Worm (Caenorhabditis elegans): ENCODE measurements around the gene srz-70.

DNA sequence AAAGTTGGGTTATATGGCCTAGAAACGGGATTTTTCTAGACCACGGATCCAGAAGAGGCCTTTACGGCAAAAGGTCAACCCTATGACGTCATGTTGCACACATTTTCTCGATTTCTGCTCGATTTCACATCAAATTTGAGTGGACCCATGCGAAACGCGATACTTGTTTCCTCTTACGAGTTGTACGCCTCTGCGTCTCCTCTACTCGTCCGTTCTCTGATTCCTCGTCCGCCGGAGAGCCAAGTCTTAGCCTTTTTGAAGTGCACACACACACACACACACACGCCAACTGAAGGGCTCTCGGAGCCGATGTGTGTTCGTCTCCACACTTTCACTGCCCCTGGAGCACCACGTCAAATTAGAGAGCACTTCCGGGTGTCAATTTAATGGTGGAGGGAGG is 42.1 kb upstream of the srz-70 start:
- TF ChIP-seq flt-1 (GFP tag; IDR thresholded peaks at IDR 0.05) (0 out of 2 replicates have a peak, but pooled peaks have one; percentile 49), ztf-29 (GFP tag; IDR thresholded peaks at IDR 0.05) (no peak), ztf-23 (GFP tag; IDR thresholded peaks at IDR 0.05) (no peak), klf-2 (GFP tag; conservative IDR thresholded peaks at IDR 0.05) (no peak), ref-1 (GFP tag; conservative IDR thresholded peaks at IDR 0.05) (no peak), T22C8.4 (GFP tag; IDR thresholded peaks at IDR 0.05) (no peak), cog-1 (tag; optimal IDR thresholded peaks at IDR 0.05) (peak; percentile 57)
